Fruit fly (Drosophila melanogaster): Measurements from ENCODE around the gene Or71a.

The Or71a gene

dm6 chr3L:15102669-15103309 lies 24.5 kb upstream of the Or71a start (continued):
- no peak for TF ChIP-seq CG7745 (tag; optimal IDR thresholded peaks at IDR 0.05)
- TF ChIP-seq p53 (GFP tag; optimal IDR thresholded peaks at IDR 0.05) = no peak
- no peak for TF ChIP-seq yki (optimal IDR thresholded peaks at IDR 0.05)
- peak; percentile 61 for TF ChIP-seq crol (GFP tag; IDR thresholded peaks at IDR 0.05)
- no peak for TF ChIP-seq ham (GFP tag; IDR thresholded peaks at IDR 0.05)
- peak; percentile 23; the same call in 1 of the 2 replicates for TF ChIP-seq CG9932 (GFP tag; IDR thresholded peaks at IDR 0.05)
- TF ChIP-seq Sin3A (optimal IDR thresholded peaks at IDR 0.05) = no peak
- peak; percentile 36 for TF ChIP-seq CG18599 (GFP tag; optimal IDR thresholded peaks at IDR 0.05)
- TF ChIP-seq ranshi (GFP tag; IDR thresholded peaks at IDR 0.05) = peak; percentile 31; the same call in 1 of the 2 replicates
- no peak for TF ChIP-seq CG30431 (GFP tag; optimal IDR thresholded peaks at IDR 0.05)
- no peak for TF ChIP-seq fd3F (GFP tag; optimal IDR thresholded peaks at IDR 0.05)
- no peak for TF ChIP-seq CG5245 (GFP tag; optimal IDR thresholded peaks at IDR 0.05)
- peak; percentile 92 for TF ChIP-seq Hey (tag; optimal IDR thresholded peaks at IDR 0.05)
- no peak for TF ChIP-seq croc (GFP tag; conservative IDR thresholded peaks at IDR 0.05)
- peak; percentile 12 for TF ChIP-seq PHDP (tag; optimal IDR thresholded peaks at IDR 0.05)
- no peak for TF ChIP-seq unc-4 (GFP tag; IDR thresholded peaks at IDR 0.05; ENCODE audit: partially characterized antibody)
- TF ChIP-seq Pdp1 (GFP tag; optimal IDR thresholded peaks at IDR 0.05) = no peak
- 0 out of 3 replicates have a peak, but pooled peaks have one; percentile 35 for TF ChIP-seq H15 (GFP tag; IDR thresholded peaks at IDR 0.05)
- no peak; the same call in 1 of the 2 replicates for TF ChIP-seq sisA (GFP tag; IDR thresholded peaks at IDR 0.05)
- TF ChIP-seq slbo (GFP tag; IDR thresholded peaks at IDR 0.05) = peak; percentile 24; the same call in 1 of the 2 replicates
- TF ChIP-seq CG5953 (GFP tag; IDR thresholded peaks at IDR 0.05) = no peak
- no peak for TF ChIP-seq mld (GFP tag; IDR thresholded peaks at IDR 0.05; ENCODE audit: partially characterized antibody)
- TF ChIP-seq ab (GFP tag; optimal IDR thresholded peaks at IDR 0.05) = no peak
- no peak for TF ChIP-seq inv (GFP tag; IDR thresholded peaks at IDR 0.05; ENCODE audit: partially characterized antibody)
- TF ChIP-seq CG34376 (GFP tag; optimal IDR thresholded peaks at IDR 0.05) = no peak
- TF ChIP-seq Sox102F (GFP tag; optimal IDR thresholded peaks at IDR 0.05) = peak; percentile 20
- TF ChIP-seq E2f1 (GFP tag; IDR thresholded peaks at IDR 0.05) = no peak
- no peak for TF ChIP-seq CG8290 (GFP tag; optimal IDR thresholded peaks at IDR 0.05)
- TF ChIP-seq CG8290 (tag; optimal IDR thresholded peaks at IDR 0.05) = no peak
- TF ChIP-seq Deaf1 (tag; optimal IDR thresholded peaks at IDR 0.05) = no peak
- TF ChIP-seq jing (GFP tag; optimal IDR thresholded peaks at IDR 0.05) = no peak
- no peak for TF ChIP-seq CG16779 (GFP tag; IDR thresholded peaks at IDR 0.05)
- TF ChIP-seq CG18476 (GFP tag; optimal IDR thresholded peaks at IDR 0.05) = no peak
- no peak for TF ChIP-seq ewg (GFP tag; optimal IDR thresholded peaks at IDR 0.05)
- TF ChIP-seq gem (tag; optimal IDR thresholded peaks at IDR 0.05) = peak; percentile 30
- no peak for TF ChIP-seq Lim3 (GFP tag; IDR thresholded peaks at IDR 0.05)
- no peak for TF ChIP-seq CG1647 (GFP tag; optimal IDR thresholded peaks at IDR 0.05)
- no peak for TF ChIP-seq CG18011 (GFP tag; optimal IDR thresholded peaks at IDR 0.05)
- no peak for TF ChIP-seq lola (GFP tag; optimal IDR thresholded peaks at IDR 0.05)
- TF ChIP-seq CG7786 (GFP tag; optimal IDR thresholded peaks at IDR 0.05) = no peak
- TF ChIP-seq D19B (GFP tag; optimal IDR thresholded peaks at IDR 0.05) = no peak
- no peak for TF ChIP-seq CG11560 (tag; IDR thresholded peaks at IDR 0.05)
- TF ChIP-seq CG17802 (tag; optimal IDR thresholded peaks at IDR 0.05) = no peak
- TF ChIP-seq h (optimal IDR thresholded peaks at IDR 0.05) = no peak
- no peak for TF ChIP-seq CG16815 (GFP tag; optimal IDR thresholded peaks at IDR 0.05)
- TF ChIP-seq HHEX (GFP tag; optimal IDR thresholded peaks at IDR 0.05) = no peak
- TF ChIP-seq CG18262 (tag; optimal IDR thresholded peaks at IDR 0.05) = no peak
- no peak for TF ChIP-seq twi (tag; optimal IDR thresholded peaks at IDR 0.05)
- no peak for TF ChIP-seq HLH54F (GFP tag; optimal IDR thresholded peaks at IDR 0.05)
- TF ChIP-seq Aef1 (GFP tag; IDR thresholded peaks at IDR 0.05) = no peak
- TF ChIP-seq pum (GFP tag; optimal IDR thresholded peaks at IDR 0.05) = no peak
- TF ChIP-seq CG15073 (GFP tag; optimal IDR thresholded peaks at IDR 0.05) = no peak
